Fruit fly (Drosophila melanogaster): ENCODE measurements around the gene CG11694.

DNA sequence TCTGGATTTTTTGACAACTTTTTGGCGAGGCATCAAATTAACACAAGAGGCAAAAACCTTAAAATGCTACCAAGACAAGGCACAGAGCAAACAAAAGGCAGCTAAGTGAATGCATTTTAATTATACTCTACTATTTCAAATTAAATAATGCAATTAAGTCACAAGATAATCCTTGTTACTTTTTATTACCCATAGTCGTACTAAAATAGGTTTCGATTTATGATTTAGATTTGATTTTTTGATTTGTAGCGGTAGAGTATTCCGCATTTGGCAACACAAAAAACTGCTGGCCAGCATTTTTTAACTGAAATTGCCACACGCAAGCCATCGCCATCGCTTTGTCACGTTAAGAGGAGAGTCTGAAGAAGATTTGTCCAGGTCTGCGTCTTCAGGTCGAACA lies 29.2 kb downstream of the CG11694 start:
- TF ChIP-seq CG8478 (optimal IDR thresholded peaks at IDR 0.05), result no peak
- TF ChIP-seq CTCF (optimal IDR thresholded peaks at IDR 0.05), result no peak
